Worm (Caenorhabditis elegans) whole organism, early embryonic: ENCODE measurements around the gene K10F12.7.

Experiments used
- B0310.2 ChIP-seq: sonication (generic microtip); optimal IDR thresholded peaks from 2 replicates; lab custom pipeline; 2016; ENCODE audit warnings: mild to moderate bottlenecking, missing genetic modification characterization, missing compliant biosample characterization
- F13C5.2 ChIP-seq: sonication (generic microtip); optimal IDR thresholded peaks from 2 replicates; lab custom pipeline; 2017; ENCODE audit warnings: mild to moderate bottlenecking, missing genetic modification characterization, inconsistent platforms, missing compliant biosample characterization
- ama-1 ChIP-seq: fragments of 150-350 bp; optimal IDR thresholded peaks from 2 replicates; lab custom pipeline; 2014
- ceh-13 ChIP-seq: fragments of 200-800 bp; sonication (Bioruptor generic); optimal IDR thresholded peaks from 2 replicates; lab custom pipeline; 2018; ENCODE audit warnings: mild to moderate bottlenecking, missing genetic modification characterization, missing compliant biosample characterization
- ceh-36 ChIP-seq: sonication (generic microtip); optimal IDR thresholded peaks from 2 replicates; lab custom pipeline; 2016; ENCODE audit warnings: missing genetic modification characterization, inconsistent platforms, missing compliant biosample characterization
- ets-7 ChIP-seq: sonication (generic microtip); optimal IDR thresholded peaks from 2 replicates; lab custom pipeline; 2016; ENCODE audit warnings: missing genotype, missing genetic modification characterization, missing compliant biosample characterization
- flt-1 ChIP-seq: fragments of 200-800 bp; sonication (Bioruptor generic); IDR thresholded peaks from 2 replicates; pipeline ENCODE4 v1.3.6; 2022; ENCODE audit warnings: missing genetic modification characterization, missing compliant biosample characterization
- hmbx-1 ChIP-seq: sonication (generic microtip); optimal IDR thresholded peaks from 2 replicates; lab custom pipeline; 2016; ENCODE audit warnings: mild to moderate bottlenecking, missing genetic modification characterization, missing compliant biosample characterization
- hmg-4 ChIP-seq: fragments of 200-800 bp; sonication (Bioruptor generic); optimal IDR thresholded peaks from 2 replicates; lab custom pipeline; 2018; ENCODE audit warnings: mild to moderate bottlenecking, missing genetic modification characterization, missing compliant biosample characterization
- hnd-1 ChIP-seq: sonication (generic microtip); optimal IDR thresholded peaks from 2 replicates; lab custom pipeline; 2016; ENCODE audit warnings: missing genetic modification characterization, missing compliant biosample characterization
- pes-1 ChIP-seq: fragments of 200-800 bp; sonication (Bioruptor generic); IDR thresholded peaks from 2 replicates; pipeline ENCODE4 v1.3.6; 2022; ENCODE audit warnings: missing genetic modification reagents, missing genetic modification characterization, missing compliant biosample characterization
- tbx-11 ChIP-seq: fragments of 200-800 bp; sonication (Bioruptor generic); IDR thresholded peaks from 2 replicates; pipeline ENCODE4 v1.3.6; 2022; ENCODE audit warnings: missing genetic modification characterization, missing compliant biosample characterization
- tbx-37 ChIP-seq: fragments of 200-800 bp; sonication (Bioruptor generic); conservative IDR thresholded peaks from 2 replicates; pipeline ENCODE4 v1.3.6; 2022; ENCODE audit warnings: missing genetic modification reagents, missing genetic modification characterization, missing compliant biosample characterization
- tra-4 ChIP-seq: sonication (generic microtip); optimal IDR thresholded peaks from 2 replicates; lab custom pipeline; 2017; ENCODE audit warnings: missing genetic modification characterization, missing compliant biosample characterization

ce11 chrIII:381198-381597 is 1.2 kb downstream of the K10F12.7 start, which contains the start of gene gsto-3:
- TF ChIP-seq ceh-36 (tag; lab: Kevin White, UChicago) (no peak), ama-1 (no peak), F13C5.2 (tag; lab: Kevin White, UChicago) (no peak), tra-4 (tag; lab: Kevin White, UChicago) (no peak), flt-1 (GFP tag; lab: Robert Waterston, UW) (no peak), tbx-11 (GFP tag; lab: Robert Waterston, UW) (no peak), hmg-4 (GFP tag; lab: Kevin White, UChicago) (no peak), tbx-37 (GFP tag; lab: Robert Waterston, UW) (no peak), hmbx-1 (no peak), pes-1 (GFP tag; lab: Robert Waterston, UW) (no peak), B0310.2 (no peak), ceh-13 (no peak), hnd-1 (no peak), ets-7 (no peak)
